Worm (Caenorhabditis elegans): ENCODE results near the gene D1005.4.

Gene D1005.4

DNA sequence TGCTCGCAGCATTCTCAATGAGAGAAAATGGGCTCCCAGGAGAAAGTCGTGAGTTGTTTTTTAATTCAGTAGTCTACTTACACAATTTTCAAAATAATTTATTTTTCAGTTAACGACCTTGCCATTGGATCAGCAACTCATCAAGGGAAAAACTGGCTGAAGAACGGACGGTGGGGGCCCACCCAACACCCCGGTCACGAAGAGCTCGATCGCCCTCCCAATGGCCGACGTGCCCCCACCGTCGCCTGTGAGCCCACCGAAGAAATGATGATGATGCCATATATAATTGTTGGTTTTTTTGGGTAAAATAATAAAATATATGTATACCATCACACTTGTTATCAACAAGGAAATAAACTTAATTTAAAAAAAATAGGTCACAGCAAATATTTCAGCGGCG is 17.3 kb upstream of the D1005.4 start:
- peak; percentile 57 for TF ChIP-seq nhr-85 (tag)
- TF ChIP-seq mef-2 (tag; optimal IDR thresholded peaks at IDR 0.05): no peak
- no peak for TF ChIP-seq aha-1 (tag; optimal IDR thresholded peaks at IDR 0.05)
- TF ChIP-seq tlp-1 (tag; optimal IDR thresholded peaks at IDR 0.05): no peak

DNA sequence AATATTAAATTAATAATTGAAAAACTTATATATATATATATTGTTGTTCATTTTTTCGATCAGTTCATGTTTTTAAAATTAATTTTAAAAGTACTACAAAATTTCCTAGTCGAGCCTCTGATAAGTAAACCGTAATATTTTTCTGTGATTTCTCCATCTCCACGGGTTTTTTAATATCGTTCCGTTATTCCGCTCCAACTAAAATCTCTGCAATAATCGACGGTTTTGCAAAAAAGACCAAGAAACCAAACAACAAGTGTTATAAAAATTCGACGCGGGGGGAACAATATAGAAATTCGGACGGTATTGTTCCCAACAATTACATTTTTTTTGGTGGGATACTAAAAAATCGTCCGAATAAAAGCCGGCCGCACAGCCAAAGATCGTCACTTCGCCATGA is 16.9 kb upstream of the D1005.4 start, which contains the start of gene F09E10.1:
Gene F09E10.1 (plus strand): TSS at position 301 of the 400 bp plus-strand sequence.
- TF ChIP-seq lin-13 (GFP tag; optimal IDR thresholded peaks at IDR 0.05) (no peak), lin-39 (tag; optimal IDR thresholded peaks at IDR 0.05) (no peak), nhr-85 (tag) (no peak), fos-1 (tag; optimal IDR thresholded peaks at IDR 0.05) (no peak), ceh-82 (tag; optimal IDR thresholded peaks at IDR 0.05) (no peak), unc-30 (tag; optimal IDR thresholded peaks at IDR 0.05) (no peak), nhr-76 (tag; optimal IDR thresholded peaks at IDR 0.05) (no peak), fkh-10 (GFP tag; optimal IDR thresholded peaks at IDR 0.05) (no peak), mef-2 (tag; optimal IDR thresholded peaks at IDR 0.05) (no peak), ces-1 (GFP tag; optimal IDR thresholded peaks at IDR 0.05) (no peak)

DNA sequence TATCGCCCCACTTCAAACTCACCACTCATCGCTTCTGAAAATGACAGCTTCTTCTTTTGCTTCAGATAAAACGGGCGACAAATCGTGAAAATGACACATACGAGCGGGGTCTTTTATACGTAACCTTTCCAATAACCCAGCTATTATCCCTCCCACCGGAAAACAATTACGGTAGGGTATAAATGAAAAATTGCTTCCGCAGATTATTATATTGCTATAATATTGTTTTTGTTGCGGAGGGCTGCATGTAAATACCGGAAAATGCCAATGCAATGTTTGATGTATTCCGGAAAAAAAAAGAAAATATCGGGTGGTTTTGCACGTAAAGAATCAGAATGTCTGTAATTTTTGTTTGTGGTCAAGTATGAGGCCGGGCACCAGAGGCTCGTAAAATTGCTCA is 16.1 kb upstream of the D1005.4 start, which contains the start of gene F09E10.7:
Gene F09E10.7 (minus strand): TSS at position 101 of the 400 bp plus-strand sequence.
- TF ChIP-seq lin-35 (GFP tag; optimal IDR thresholded peaks at IDR 0.05) (no peak), efl-1 (optimal IDR thresholded peaks at IDR 0.05) (no peak), efl-1 (GFP tag; optimal IDR thresholded peaks at IDR 0.05 in 1 of 2) (peak in 1 of 2 experiments; percentile 66)

DNA sequence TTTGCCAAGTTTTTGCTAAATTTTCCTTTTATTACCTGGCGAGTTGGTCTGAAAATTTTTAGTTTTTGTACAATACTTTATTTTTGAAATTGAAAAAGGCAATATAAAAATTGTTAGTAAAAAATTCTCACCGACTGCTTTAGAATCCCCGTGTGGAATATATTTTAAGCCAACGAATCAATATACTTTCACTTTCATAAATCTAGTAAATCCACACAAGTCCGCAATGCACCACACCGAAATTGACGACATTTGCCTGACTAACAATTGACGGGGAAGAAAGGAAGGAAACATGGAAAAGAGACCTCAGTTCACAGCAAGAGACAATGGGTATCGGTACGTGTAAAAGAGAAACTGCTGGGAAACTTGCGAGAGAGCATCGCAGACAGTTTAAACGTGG is 13.9 kb upstream of the D1005.4 start:
- TF ChIP-seq snu-23 (GFP tag; optimal IDR thresholded peaks at IDR 0.05) (peak; percentile 8), rnt-1 (tag; optimal IDR thresholded peaks at IDR 0.05) (peak; percentile 30), blmp-1 (tag; optimal IDR thresholded peaks at IDR 0.05) (peak; percentile 94), ceh-90 (tag; optimal IDR thresholded peaks at IDR 0.05) (no peak), F16B12.6 (tag; optimal IDR thresholded peaks at IDR 0.05) (peak; percentile 53), nhr-12 (tag; optimal IDR thresholded peaks at IDR 0.05) (no peak)

DNA sequence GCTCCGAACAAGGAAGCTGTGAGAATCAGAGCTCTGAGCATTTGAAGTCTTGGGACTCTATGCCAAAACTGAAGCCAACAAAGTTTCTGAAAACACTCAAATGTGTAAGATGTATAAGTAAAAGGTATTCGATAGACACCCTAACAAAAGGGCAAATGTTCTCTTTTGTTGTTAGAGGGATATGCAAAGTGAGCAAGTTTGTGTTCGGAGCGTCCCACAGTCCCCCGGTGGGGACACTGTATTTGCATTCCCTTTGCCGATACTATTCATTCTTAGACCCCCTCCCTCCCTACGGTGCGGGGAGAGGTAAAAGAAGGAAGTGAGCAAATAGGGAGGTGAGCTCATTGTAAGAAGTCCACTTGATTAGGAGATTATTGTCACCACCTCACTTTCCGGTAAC is 12.0 kb upstream of the D1005.4 start, which contains the start of gene F09E10.6:
Gene F09E10.6 (minus strand): TSS at position 101 of the 400 bp plus-strand sequence.
- TF ChIP-seq ztf-4 (tag; optimal IDR thresholded peaks at IDR 0.05): no peak
- no peak for TF ChIP-seq skn-1 (tag; optimal IDR thresholded peaks at IDR 0.05)
- TF ChIP-seq efl-1 (optimal IDR thresholded peaks at IDR 0.05): no peak
- no peak for TF ChIP-seq efl-1 (GFP tag; optimal IDR thresholded peaks at IDR 0.05 in 1 of 2)
- TF ChIP-seq mef-2 (tag; optimal IDR thresholded peaks at IDR 0.05): no peak
- TF ChIP-seq C04F5.9 (tag; optimal IDR thresholded peaks at IDR 0.05): no peak
- TF ChIP-seq C16A3.4 (tag; optimal IDR thresholded peaks at IDR 0.05): no peak
- TF ChIP-seq aly-2 (tag; optimal IDR thresholded peaks at IDR 0.05): no peak
- no peak for TF ChIP-seq ceh-90 (tag; optimal IDR thresholded peaks at IDR 0.05)
- TF ChIP-seq lin-15B (tag; optimal IDR thresholded peaks at IDR 0.05): no peak
- no peak for TF ChIP-seq rnt-1 (tag; optimal IDR thresholded peaks at IDR 0.05)
- TF ChIP-seq irx-1 (tag; optimal IDR thresholded peaks at IDR 0.05): no peak
- no peak for TF ChIP-seq nhr-237 (tag; optimal IDR thresholded peaks at IDR 0.05)
- TF ChIP-seq lin-35 (GFP tag; optimal IDR thresholded peaks at IDR 0.05): no peak
- TF ChIP-seq vab-15 (tag; optimal IDR thresholded peaks at IDR 0.05): no peak
- TF ChIP-seq nhr-76 (tag; optimal IDR thresholded peaks at IDR 0.05): no peak
- no peak for TF ChIP-seq blmp-1 (tag; optimal IDR thresholded peaks at IDR 0.05)
- no peak for TF ChIP-seq unc-98 (GFP tag; IDR thresholded peaks at IDR 0.05)

DNA sequence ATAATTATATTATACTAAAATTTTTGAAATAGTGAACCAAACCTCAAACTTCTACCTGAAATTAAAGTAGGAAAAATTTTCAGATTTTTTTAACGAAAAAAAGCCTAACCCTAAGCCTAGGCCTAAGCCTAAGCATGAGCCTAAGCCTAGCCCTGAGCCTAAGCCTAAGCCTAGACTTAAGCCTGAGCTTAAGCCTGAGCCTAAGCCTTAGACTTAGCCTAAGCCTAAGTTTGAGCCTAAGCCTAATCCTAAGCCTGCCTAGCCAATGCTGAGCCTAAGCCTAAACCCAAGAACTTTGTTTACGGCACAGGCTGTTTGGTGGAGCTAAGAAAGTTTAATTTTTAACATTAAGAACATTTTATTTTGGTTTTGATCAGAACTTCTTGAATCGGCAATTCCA is 10.4 kb upstream of the D1005.4 start:
- no peak for TF ChIP-seq ceh-90 (tag; optimal IDR thresholded peaks at IDR 0.05)
- no peak for TF ChIP-seq aly-2 (tag; optimal IDR thresholded peaks at IDR 0.05)

DNA sequence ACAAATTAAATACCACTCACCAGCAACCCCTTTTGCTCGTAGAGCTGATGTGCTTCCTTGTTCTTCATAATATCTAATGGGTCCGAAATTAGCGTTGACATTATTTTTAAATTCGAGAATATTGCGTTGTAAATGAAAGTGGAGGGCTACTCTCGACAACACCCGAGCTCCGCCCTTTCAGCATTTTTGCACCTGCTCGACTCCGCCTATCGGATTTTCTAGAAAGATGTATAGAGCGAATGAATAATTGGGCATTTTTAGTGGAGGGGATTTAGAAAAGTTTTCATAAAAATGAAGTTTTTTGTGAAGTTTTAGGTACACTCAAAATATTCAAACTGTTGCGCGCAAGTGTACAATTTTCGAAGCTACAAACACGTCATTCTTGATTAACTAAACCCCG is 8.6 kb upstream of the D1005.4 start, which contains the start of gene F09E10.5:
Gene F09E10.5 (minus strand): TSS at position 101 of the 400 bp plus-strand sequence.
- no peak for TF ChIP-seq isw-1 (GFP tag; IDR thresholded peaks at IDR 0.05)
- no peak for TF ChIP-seq rnt-1 (tag; optimal IDR thresholded peaks at IDR 0.05)
- TF ChIP-seq ets-5 (GFP tag; IDR thresholded peaks at IDR 0.05): no peak
- TF ChIP-seq tbx-2 (tag; optimal IDR thresholded peaks at IDR 0.05): no peak

Data from whole organism, L1 larva.